Worm (Caenorhabditis elegans): ENCODE results near the gene C08B6.2.

C08B6.2 gene

DNA sequence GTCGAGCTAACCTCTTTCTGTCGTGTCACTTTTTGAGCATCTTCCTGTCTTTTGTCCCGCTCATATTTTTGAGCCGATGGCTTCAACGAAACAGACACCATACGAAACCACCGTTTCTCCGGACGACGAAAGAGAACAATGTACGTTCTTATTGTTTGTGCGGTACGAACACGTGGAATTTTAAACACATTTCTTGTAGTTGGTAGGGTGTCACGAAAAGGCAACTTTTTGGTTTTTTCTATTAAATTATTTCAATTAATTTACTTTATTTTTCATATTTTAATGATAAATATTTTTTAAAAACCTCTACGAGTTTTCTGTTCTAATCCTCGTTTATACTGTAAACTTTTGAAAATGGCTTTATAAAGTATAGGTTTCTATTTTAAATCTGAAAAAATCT is 14.4 kb upstream of the C08B6.2 start, which contains the start of gene R04B5.11:
R04B5.11 (minus strand) TSS at position 101 of the 400 bp plus-strand sequence.
- TF ChIP-seq nhr-10 (tag; optimal IDR thresholded peaks at IDR 0.05) (no peak), arid-1 (GFP tag; conservative IDR thresholded peaks at IDR 0.05) (no peak), tra-1 (GFP tag; IDR thresholded peaks at IDR 0.05) (no peak), skn-1 (tag; optimal IDR thresholded peaks at IDR 0.05) (no peak), ceh-82 (tag; optimal IDR thresholded peaks at IDR 0.05) (no peak), mep-1 (tag; optimal IDR thresholded peaks at IDR 0.05) (no peak), pqm-1 (tag; optimal IDR thresholded peaks at IDR 0.05) (no peak), madf-9 (GFP tag; conservative IDR thresholded peaks at IDR 0.05) (no peak), duxl-1 (tag; optimal IDR thresholded peaks at IDR 0.05; ENCODE audit: poor library complexity) (no peak), ctbp-1 (GFP tag; IDR thresholded peaks at IDR 0.05) (no peak), unc-130 (GFP tag; optimal IDR thresholded peaks at IDR 0.05) (no peak), ceh-62 (tag; optimal IDR thresholded peaks at IDR 0.05) (no peak), nhr-77 (tag; optimal IDR thresholded peaks at IDR 0.05) (no peak), ZK337.2 (GFP tag; IDR thresholded peaks at IDR 0.05) (no peak)

- TF ChIP-seq aly-2 (tag; optimal IDR thresholded peaks at IDR 0.05): no peak
- TF ChIP-seq egl-27 (tag; optimal IDR thresholded peaks at IDR 0.05): no peak
- no peak for TF ChIP-seq hif-1 (tag; optimal IDR thresholded peaks at IDR 0.05)
- no peak for TF ChIP-seq zfp-3 (GFP tag; conservative IDR thresholded peaks at IDR 0.05)
- TF ChIP-seq snpc-4 (tag; optimal IDR thresholded peaks at IDR 0.05): no peak
- TF ChIP-seq F37D6.2 (tag; optimal IDR thresholded peaks at IDR 0.05): no peak
- no peak for TF ChIP-seq nhr-237 (tag; optimal IDR thresholded peaks at IDR 0.05)
- TF ChIP-seq D1046.2 (GFP tag; IDR thresholded peaks at IDR 0.05): no peak
- no peak for TF ChIP-seq lir-3 (tag; optimal IDR thresholded peaks at IDR 0.05)
- TF ChIP-seq F10B5.3 (tag; optimal IDR thresholded peaks at IDR 0.05): no peak
- TF ChIP-seq nhr-25 (tag; optimal IDR thresholded peaks at IDR 0.05; ENCODE audit: borderline replicate concordance, insufficient read depth): no peak
- no peak for TF ChIP-seq daf-16 (GFP tag; optimal IDR thresholded peaks at IDR 0.05)
- TF ChIP-seq daf-16 (tag; optimal IDR thresholded peaks at IDR 0.05): no peak
Observed at ce11 chrV:10094374-10094773, 11.1 kb upstream of the C08B6.2 start, which contains the start of gene srd-49. Gene srd-49, plus strand, starts transcription at chrV:10094674.

ce11 chrV:10096932-10097331 is 8.6 kb upstream of the C08B6.2 start:
- TF ChIP-seq nhr-77 (tag; optimal IDR thresholded peaks at IDR 0.05) (peak; percentile 50), R02D3.7 (tag; optimal IDR thresholded peaks at IDR 0.05) (no peak), sdz-12 (GFP tag; optimal IDR thresholded peaks at IDR 0.05) (no peak), nhr-28 (tag; optimal IDR thresholded peaks at IDR 0.05) (peak; percentile 80), skn-1 (tag; optimal IDR thresholded peaks at IDR 0.05) (no peak), dve-1 (tag; optimal IDR thresholded peaks at IDR 0.05; ENCODE audit: insufficient read depth) (peak; percentile 52), dmd-6 (GFP tag; IDR thresholded peaks at IDR 0.05) (peak; percentile 66), pqm-1 (tag; optimal IDR thresholded peaks at IDR 0.05) (peak; percentile 86), hlh-11 (tag; optimal IDR thresholded peaks at IDR 0.05) (peak; percentile 13), daf-16 (GFP tag; optimal IDR thresholded peaks at IDR 0.05) (no peak), daf-16 (tag; optimal IDR thresholded peaks at IDR 0.05) (peak; percentile 40)

- TF ChIP-seq ces-1 (GFP tag; optimal IDR thresholded peaks at IDR 0.05): no peak
- TF ChIP-seq sdz-12 (GFP tag; optimal IDR thresholded peaks at IDR 0.05): no peak
- no peak for TF ChIP-seq dpl-1 (GFP tag; optimal IDR thresholded peaks at IDR 0.05)
- no peak for TF ChIP-seq zag-1 (tag; optimal IDR thresholded peaks at IDR 0.05)
- no peak for TF ChIP-seq mes-2 (tag; optimal IDR thresholded peaks at IDR 0.05; ENCODE audit: poor library complexity, severe bottlenecking)
- TF ChIP-seq mdl-1 (tag; optimal IDR thresholded peaks at IDR 0.05): no peak
- TF ChIP-seq nhr-48 (tag; optimal IDR thresholded peaks at IDR 0.05): peak; percentile 48
- no peak for TF ChIP-seq pqm-1 (tag; optimal IDR thresholded peaks at IDR 0.05)
- TF ChIP-seq php-3 (GFP tag; IDR thresholded peaks at IDR 0.05): 0 out of 2 replicates have a peak, but pooled peaks have one; percentile 21
- no peak for TF ChIP-seq F44E2.7 (GFP tag; IDR thresholded peaks at IDR 0.05)
- TF ChIP-seq dve-1 (tag; optimal IDR thresholded peaks at IDR 0.05; ENCODE audit: insufficient read depth): peak; percentile 56
- no peak for TF ChIP-seq F49E8.2 (tag; optimal IDR thresholded peaks at IDR 0.05; ENCODE audit: borderline replicate concordance)
- no peak for TF ChIP-seq vab-7 (GFP tag; IDR thresholded peaks at IDR 0.05)
- peak in 1 of 2 experiments; percentile 14 for TF ChIP-seq unc-62 (GFP tag; optimal IDR thresholded peaks at IDR 0.05 in 1 of 2)
- no peak for TF ChIP-seq unc-62 (tag; optimal IDR thresholded peaks at IDR 0.05)
- TF ChIP-seq daf-16 (GFP tag; optimal IDR thresholded peaks at IDR 0.05): peak in 1 of 2 experiments; percentile 21
- TF ChIP-seq daf-16 (tag; optimal IDR thresholded peaks at IDR 0.05): peak; percentile 58
- TF ChIP-seq pha-4 (GFP tag; IDR thresholded peaks at IDR 0.05): no peak
- no peak for TF ChIP-seq pha-4 (tag; optimal IDR thresholded peaks at IDR 0.05)
Observed at ce11 chrV:10098429-10098828, 7.1 kb upstream of the C08B6.2 start, which contains the start of gene ugt-47. Gene ugt-47, minus strand, starts transcription at chrV:10098597.
